Worm (Caenorhabditis elegans): ENCODE measurements around the gene ppfr-4.
A peak's percentile ranks its signal among the peaks of the same experiment; 100 is the strongest.

ppfr-4 gene

ce11 chrIII:2619559-2619958 lies at the start of gene ppfr-4:
Gene ppfr-4 (plus strand): TSS chrIII:2619936.
- TF ChIP-seq hmg-11 (tag; optimal IDR thresholded peaks at IDR 0.05) (peak; percentile 36), pha-4 (tag; optimal IDR thresholded peaks at IDR 0.05) (peak; percentile 28), nfya-1 (tag; optimal IDR thresholded peaks at IDR 0.05; ENCODE audit: insufficient read depth) (peak; percentile 28), nhr-11 (tag; optimal IDR thresholded peaks at IDR 0.05) (no peak)

ce11 chrIII:2571447-2571846 lies 48.3 kb upstream of the ppfr-4 start, which contains the start of gene Y54F10AR.2:
Gene Y54F10AR.2 (minus strand): TSS chrIII:2571547.
- TF ChIP-seq nhr-67 (tag; optimal IDR thresholded peaks at IDR 0.05) (no peak), fos-1 (tag; optimal IDR thresholded peaks at IDR 0.05) (no peak), snpc-4 (tag; optimal IDR thresholded peaks at IDR 0.05) (no peak), unc-39 (tag; optimal IDR thresholded peaks at IDR 0.05) (no peak), nhr-237 (tag; optimal IDR thresholded peaks at IDR 0.05) (no peak), ama-1 (optimal IDR thresholded peaks at IDR 0.05) (no peak)

- no peak for TF ChIP-seq eor-1 (tag; optimal IDR thresholded peaks at IDR 0.05)
- TF ChIP-seq nfya-1 (tag; optimal IDR thresholded peaks at IDR 0.05; ENCODE audit: insufficient read depth), result peak; percentile 93
- TF ChIP-seq ceh-82 (tag; optimal IDR thresholded peaks at IDR 0.05), result no peak
- no peak for TF ChIP-seq ceh-16 (tag; optimal IDR thresholded peaks at IDR 0.05)
- no peak for TF ChIP-seq ama-1 (optimal IDR thresholded peaks at IDR 0.05)
- TF ChIP-seq nhr-43 (tag; optimal IDR thresholded peaks at IDR 0.05; ENCODE audit: poor library complexity, severe bottlenecking), result no peak
Measured at ce11 chrIII:2572421-2572820, 47.3 kb upstream of the ppfr-4 start.

ce11 chrIII:2575635-2576164 lies 44.0 kb upstream of the ppfr-4 start, which contains the start of gene Y54F10AR.1:
Gene Y54F10AR.1 (minus strand): TSS chrIII:2575685.
- TF ChIP-seq snpc-4 (tag; optimal IDR thresholded peaks at IDR 0.05), result no peak

ce11 chrIII:2576360-2577259 lies 43.1 kb upstream of the ppfr-4 start:
- TF ChIP-seq unc-62 (GFP tag; optimal IDR thresholded peaks at IDR 0.05) (peak; percentile 27), ceh-9 (tag; optimal IDR thresholded peaks at IDR 0.05) (no peak), nhr-28 (tag; optimal IDR thresholded peaks at IDR 0.05) (no peak), pha-4 (tag; optimal IDR thresholded peaks at IDR 0.05) (peak; percentile 50), snpc-4 (tag; optimal IDR thresholded peaks at IDR 0.05) (peak; percentile 60), ama-1 (optimal IDR thresholded peaks at IDR 0.05) (no peak), ztf-4 (tag; optimal IDR thresholded peaks at IDR 0.05) (no peak), nhr-43 (tag; optimal IDR thresholded peaks at IDR 0.05; ENCODE audit: poor library complexity, severe bottlenecking) (no peak), unc-39 (tag; optimal IDR thresholded peaks at IDR 0.05) (no peak), nhr-67 (tag; optimal IDR thresholded peaks at IDR 0.05) (no peak), ceh-28 (tag; optimal IDR thresholded peaks at IDR 0.05) (peak; percentile 58), ztf-11 (tag; optimal IDR thresholded peaks at IDR 0.05) (no peak), R02D3.7 (tag; optimal IDR thresholded peaks at IDR 0.05) (no peak), fkh-10 (GFP tag; optimal IDR thresholded peaks at IDR 0.05) (peak; percentile 34), nfya-1 (tag; optimal IDR thresholded peaks at IDR 0.05; ENCODE audit: insufficient read depth) (peak; percentile 84), fos-1 (tag; optimal IDR thresholded peaks at IDR 0.05) (no peak), jun-1 (tag; optimal IDR thresholded peaks at IDR 0.05) (peak; percentile 25), lin-15B (tag; optimal IDR thresholded peaks at IDR 0.05) (peak; percentile 69), mdl-1 (tag; optimal IDR thresholded peaks at IDR 0.05) (no peak), skn-1 (tag; optimal IDR thresholded peaks at IDR 0.05) (no peak), egl-5 (tag; optimal IDR thresholded peaks at IDR 0.05) (peak; percentile 10), elt-3 (tag; optimal IDR thresholded peaks at IDR 0.05) (no peak), zag-1 (tag; optimal IDR thresholded peaks at IDR 0.05) (no peak), nhr-237 (tag; optimal IDR thresholded peaks at IDR 0.05) (no peak), elt-2 (tag; optimal IDR thresholded peaks at IDR 0.05) (peak; percentile 26), lin-39 (tag; optimal IDR thresholded peaks at IDR 0.05) (peak; percentile 50), mml-1 (tag; optimal IDR thresholded peaks at IDR 0.05) (no peak), nhr-23 (tag; optimal IDR thresholded peaks at IDR 0.05) (peak; percentile 39), hmg-11 (tag; optimal IDR thresholded peaks at IDR 0.05) (peak; percentile 57), tbx-2 (tag; optimal IDR thresholded peaks at IDR 0.05) (peak; percentile 2), ceh-16 (tag; optimal IDR thresholded peaks at IDR 0.05) (no peak), daf-12 (tag; optimal IDR thresholded peaks at IDR 0.05) (no peak)
